Fruit fly (Drosophila melanogaster) ovary, adult (tissue): ENCODE measurements around the gene htk.

Experiments
- CG17801 ChIP-seq: fragments of 200-800 bp; optimal IDR thresholded peaks from 2 replicates; lab custom pipeline; 2019; ENCODE audit warnings: missing biosample characterization, mild to moderate bottlenecking, missing genetic modification characterization, moderate library complexity; ENCODE audit not compliant: partially characterized antibody

Gene htk

DNA sequence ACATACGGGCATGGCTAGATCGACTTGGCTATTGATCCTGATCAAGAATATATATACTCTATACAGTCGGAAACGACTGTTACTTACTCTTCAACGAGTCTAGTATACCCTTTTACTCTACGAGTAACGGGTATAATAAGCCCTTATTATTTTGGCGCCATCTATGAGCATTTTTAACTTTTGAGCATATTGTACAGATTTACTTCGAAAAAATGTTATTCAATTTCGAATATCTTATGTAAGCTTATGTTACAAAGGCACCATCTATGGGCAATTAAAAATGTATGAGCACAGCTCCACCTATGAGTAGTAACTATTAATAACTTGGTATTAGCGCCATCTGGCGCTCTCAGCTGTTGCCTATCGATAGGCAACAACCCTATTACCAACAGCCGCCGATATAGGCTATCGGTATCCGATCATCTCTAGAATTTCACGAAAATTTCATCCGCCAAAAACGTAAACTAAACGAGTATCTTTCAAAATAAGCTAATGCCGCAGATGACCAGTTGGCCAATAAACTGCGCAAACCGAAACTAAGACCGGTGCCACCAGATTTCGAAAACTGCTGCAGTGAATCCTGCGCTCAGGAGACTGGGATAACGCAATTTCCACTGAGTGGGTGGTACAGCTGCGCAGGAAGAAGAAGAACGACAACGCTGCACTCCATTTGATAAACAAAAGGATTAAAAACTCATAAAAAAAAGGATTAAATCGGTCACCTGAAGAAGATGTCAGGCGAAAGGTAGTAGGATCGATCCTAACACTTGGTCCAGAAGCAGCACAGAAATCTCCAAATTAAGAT lies at the start of gene htk:
Gene htk, plus strand, starts transcription at position 435 of the 805 bp plus-strand sequence.
- TF ChIP-seq CG17801 = peak; percentile 47

DNA sequence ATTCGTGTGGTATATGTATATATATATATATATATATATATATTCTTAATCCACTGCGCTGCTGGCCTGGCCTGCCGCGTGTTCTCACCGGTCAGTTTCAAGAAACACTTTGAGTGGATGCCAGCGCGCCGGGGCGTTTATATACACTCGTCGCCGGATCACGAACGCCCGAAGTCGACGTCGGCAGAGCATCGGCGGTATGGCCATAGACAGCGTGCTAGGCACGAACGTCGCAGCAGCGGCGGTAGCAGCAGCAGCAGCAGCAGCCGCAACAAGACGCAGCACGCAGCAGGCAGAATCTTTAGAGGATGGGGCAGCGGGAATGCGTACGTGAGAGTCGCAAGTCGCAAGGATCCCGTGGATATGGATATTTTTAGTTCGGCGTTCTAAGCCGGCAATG lies 45.9 kb upstream of the htk start, which contains the start of gene bnb:
Gene bnb, minus strand, starts transcription at position 121 of the 400 bp plus-strand sequence.
- TF ChIP-seq CG17801 = no peak

- no peak for TF ChIP-seq CG17801
Observed at dm6 chrX:18799307-18799855, 44.1 kb upstream of the htk start.

dm6 chrX:18800167-18800566 lies 43.3 kb upstream of the htk start:
- no peak for TF ChIP-seq CG17801

dm6 chrX:18801293-18801692 lies 42.2 kb upstream of the htk start:
- no peak for TF ChIP-seq CG17801

- TF ChIP-seq CG17801 = no peak
Observed at dm6 chrX:18805036-18805435, 38.4 kb upstream of the htk start.

- no peak for TF ChIP-seq CG17801
Observed at dm6 chrX:18806365-18806764, 37.1 kb upstream of the htk start, which contains the start of gene CG7058. Gene CG7058 (plus strand): TSS chrX:18806694.

DNA sequence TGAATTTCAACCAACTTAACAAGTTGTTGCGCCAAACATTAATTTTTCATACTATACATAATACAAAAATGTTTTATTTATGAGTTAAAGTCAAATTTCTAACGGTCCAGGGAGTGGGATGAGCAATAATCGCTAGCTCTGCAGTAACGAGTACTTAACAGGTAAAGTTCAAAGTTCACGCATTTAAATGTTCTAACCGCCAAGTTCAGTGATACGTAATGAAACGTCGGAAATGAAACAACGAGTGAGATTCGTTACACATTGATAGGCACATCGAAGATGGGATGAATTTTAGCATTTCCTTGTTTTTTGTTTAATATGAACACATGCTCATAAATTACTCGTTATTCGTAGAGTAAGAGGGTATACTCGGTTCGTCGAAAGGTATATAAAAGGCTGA lies 31.4 kb upstream of the htk start:
- no peak for TF ChIP-seq CG17801

DNA sequence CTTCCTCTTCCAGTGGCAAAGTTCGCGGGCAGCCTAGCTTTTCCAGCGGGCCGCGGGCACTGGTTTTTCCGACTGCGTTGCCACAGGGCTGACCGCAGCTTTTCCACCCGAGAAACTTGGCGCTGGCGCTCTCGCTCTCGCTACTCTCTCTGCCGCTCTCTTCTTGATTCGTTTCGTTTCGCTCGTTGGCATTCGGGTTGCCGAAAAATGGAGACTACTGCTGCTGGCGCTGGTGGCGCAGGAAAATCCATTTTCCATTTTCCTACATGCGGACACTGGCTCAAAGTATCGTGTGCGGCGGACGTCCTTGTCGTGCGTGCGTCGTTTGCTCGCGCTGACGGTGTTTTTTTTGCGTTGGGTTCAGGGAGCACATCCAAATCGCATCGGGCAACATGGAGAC lies 30.4 kb upstream of the htk start, which contains the start of gene CG42450:
Gene CG42450, plus strand, starts transcription at position 249 of the 400 bp plus-strand sequence.
- no peak for TF ChIP-seq CG17801

DNA sequence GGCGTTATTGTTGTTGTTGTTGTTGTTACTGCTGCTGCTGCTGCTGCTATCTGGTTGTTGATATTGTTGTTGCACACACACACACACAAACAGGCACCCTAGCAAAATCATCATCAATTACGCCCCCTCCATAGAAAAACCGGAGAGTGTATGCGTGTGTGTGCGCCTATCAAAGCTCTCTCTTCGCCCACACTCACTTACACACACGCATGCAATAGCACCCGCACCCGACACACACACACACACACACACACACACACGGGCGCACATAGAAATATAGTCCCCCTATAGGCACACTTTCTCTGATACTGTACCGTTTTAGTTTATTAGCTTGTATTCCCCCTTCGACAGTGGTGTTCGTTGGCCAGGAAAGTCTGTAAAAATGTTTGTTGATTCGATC lies 29.1 kb upstream of the htk start:
- no peak for TF ChIP-seq CG17801

- TF ChIP-seq CG17801 = no peak
Observed at dm6 chrX:18814944-18815343, 28.5 kb upstream of the htk start.

DNA sequence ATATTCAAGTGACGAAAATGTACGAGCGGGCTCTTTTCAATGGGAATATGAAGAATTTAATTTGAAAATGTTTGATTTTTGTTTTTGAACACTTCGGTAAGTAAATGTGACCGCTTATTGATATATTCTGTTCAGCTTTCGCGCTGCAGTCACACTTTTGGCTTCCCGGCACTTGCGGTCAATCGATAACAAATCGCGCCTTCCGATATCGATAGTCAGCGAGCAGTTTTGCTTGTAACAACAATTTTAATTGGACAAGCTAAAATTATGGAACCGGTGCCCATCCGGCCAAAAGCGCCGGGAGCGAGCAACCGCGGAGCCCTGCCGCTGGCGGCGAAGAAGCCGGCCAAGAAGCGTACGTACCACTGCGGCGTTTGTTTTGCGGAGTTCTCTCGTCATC lies 13.1 kb upstream of the htk start, which contains the start of gene CG7101:
Gene CG7101, plus strand, starts transcription at position 196 of the 400 bp plus-strand sequence.
- TF ChIP-seq CG17801 = no peak

- TF ChIP-seq CG17801 = peak; percentile 58
Observed at dm6 chrX:18832371-18832852, 11.1 kb upstream of the htk start, which contains the start of gene Pvf1. Gene Pvf1 (plus strand): TSS chrX:18832682.

dm6 chrX:18834399-18834798 lies 9.1 kb upstream of the htk start:
- peak; percentile 38 for TF ChIP-seq CG17801

dm6 chrX:18835003-18835402 lies 8.5 kb upstream of the htk start:
- TF ChIP-seq CG17801 = no peak

DNA sequence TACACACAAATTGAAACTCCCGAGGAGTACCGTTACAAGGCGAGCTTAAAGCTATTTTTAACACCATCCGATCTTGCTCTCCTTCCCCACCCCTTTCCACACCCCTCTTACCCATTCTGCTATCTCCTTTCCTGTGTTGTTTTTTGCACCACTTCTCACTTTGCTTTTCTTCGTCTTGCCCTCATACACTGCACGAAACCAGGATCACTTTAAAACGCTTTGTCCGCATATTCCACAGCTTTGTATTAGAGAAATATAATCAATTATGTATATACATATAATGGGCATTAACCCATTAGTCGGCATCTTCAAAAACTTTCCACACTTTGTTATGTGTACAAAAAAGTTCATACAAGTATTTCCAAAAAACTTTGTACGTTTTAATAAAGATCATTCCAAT lies 8.0 kb upstream of the htk start:
- no peak for TF ChIP-seq CG17801

DNA sequence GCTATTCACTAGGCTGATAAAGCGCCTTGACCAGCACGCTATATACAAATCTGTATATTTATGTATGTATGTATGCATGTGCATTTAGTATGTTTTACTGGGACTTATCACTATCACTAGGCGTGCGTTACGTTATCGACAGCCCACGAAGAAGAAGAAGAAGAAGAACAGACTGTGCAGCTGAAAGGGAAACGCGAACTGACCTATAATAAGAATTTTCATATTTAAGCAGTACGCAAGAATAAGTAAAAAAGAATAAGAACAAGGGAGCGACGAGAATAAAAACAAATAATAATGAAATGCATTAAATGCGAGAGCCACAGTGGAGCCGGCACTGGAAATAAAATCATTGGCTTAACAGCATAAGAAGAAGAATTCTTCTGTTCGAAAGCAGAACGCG lies 7.1 kb upstream of the htk start:
- TF ChIP-seq CG17801 = no peak

- no peak for TF ChIP-seq CG17801
Observed at dm6 chrX:18837046-18837445, 6.4 kb upstream of the htk start.
